Fruit fly (Drosophila melanogaster) whole organism, prepupa: ENCODE results near the gene CG34357.

Source experiments
- CG10631 ChIP-seq: fragments of 200-800 bp; sonication (Bioruptor generic); optimal IDR thresholded peaks from 2 replicates; lab custom pipeline; 2016; ENCODE audit warnings: missing biosample characterization, missing genetic modification characterization
- CG11902 ChIP-seq: fragments of 200-800 bp; sonication (Bioruptor generic); optimal IDR thresholded peaks from 3 replicates; lab custom pipeline; 2016; ENCODE audit warnings: missing biosample characterization, missing genetic modification characterization
- CG15336 ChIP-seq: fragments of 200-800 bp; sonication (Bioruptor generic); IDR thresholded peaks from 2 replicates; pipeline ENCODE4 v1.3.6; 2022; ENCODE audit warnings: missing biosample characterization, missing genetic modification characterization
- CG1621 ChIP-seq: fragments of 200-800 bp; sonication (Bioruptor generic); optimal IDR thresholded peaks from 3 replicates; lab custom pipeline; 2018; ENCODE audit warnings: missing biosample characterization, mild to moderate bottlenecking, missing genetic modification characterization
- CG8119 ChIP-seq: fragments of 200-800 bp; sonication (Bioruptor generic); IDR thresholded peaks from 3 replicates; pipeline ENCODE4 v1.3.6; 2022; ENCODE audit warnings: missing biosample characterization, missing genetic modification characterization
- Eip78C ChIP-seq: fragments of 200-800 bp; sonication (Bioruptor generic); peaks from one replicate; lab custom pipeline; 2016; ENCODE audit warnings: missing biosample characterization, missing genetic modification characterization
- Smox ChIP-seq: fragments of 200-800 bp; sonication (Bioruptor generic); optimal IDR thresholded peaks from 3 replicates; lab custom pipeline; 2016; ENCODE audit warnings: missing biosample characterization, missing genetic modification characterization
- eg ChIP-seq: fragments of 200-800 bp; sonication (Bioruptor generic); IDR thresholded peaks from 3 replicates; pipeline ENCODE4 v1.3.6; 2022; ENCODE audit warnings: missing biosample characterization, missing genetic modification characterization
- fkh ChIP-seq: fragments of 200-800 bp; sonication (Bioruptor generic); optimal IDR thresholded peaks from 3 replicates; lab custom pipeline; 2017; ENCODE audit warnings: missing biosample characterization, mild to moderate bottlenecking, missing genetic modification characterization, moderate library complexity
- spab ChIP-seq: fragments of 200-800 bp; sonication (Bioruptor generic); optimal IDR thresholded peaks from 2 replicates; lab custom pipeline; 2017; ENCODE audit warnings: missing biosample characterization, mild to moderate bottlenecking, missing genetic modification characterization, missing genetic modification reagents
- ss ChIP-seq, 2 experiments: fragments of 200-800 bp; sonication (Bioruptor generic); optimal IDR thresholded peaks; 2 replicates in 1 of 2; 3 replicates in 1 of 2; lab custom pipeline; 2017 to 2018; ENCODE audit warnings: mild to moderate bottlenecking in 2 of 2, missing biosample characterization in 2 of 2, missing genetic modification characterization in 2 of 2, moderate library complexity in 1 of 2
- svp ChIP-seq: fragments of 200-800 bp; sonication (Bioruptor generic); peaks from one replicate; lab custom pipeline; 2016; ENCODE audit warnings: missing biosample characterization, missing genetic modification characterization

The CG34357 gene

dm6 chr3R:4450721-4451120 is 107.1 kb downstream of the CG34357 start:
- TF ChIP-seq Eip78C (GFP tag; lab: Kevin White, UChicago) (peak; percentile 34), CG15336 (GFP tag; lab: Robert Waterston, UW) (0 out of 2 replicates have a peak, but pooled peaks have one; percentile 21), spab (GFP tag; lab: Kevin White, UChicago) (no peak), eg (GFP tag; lab: Robert Waterston, UW) (peak; percentile 29; the same call in 1 of the 3 replicates), CG8119 (0 out of 3 replicates have a peak, but pooled peaks have one; percentile 21), CG1621 (peak; percentile 31)

DNA sequence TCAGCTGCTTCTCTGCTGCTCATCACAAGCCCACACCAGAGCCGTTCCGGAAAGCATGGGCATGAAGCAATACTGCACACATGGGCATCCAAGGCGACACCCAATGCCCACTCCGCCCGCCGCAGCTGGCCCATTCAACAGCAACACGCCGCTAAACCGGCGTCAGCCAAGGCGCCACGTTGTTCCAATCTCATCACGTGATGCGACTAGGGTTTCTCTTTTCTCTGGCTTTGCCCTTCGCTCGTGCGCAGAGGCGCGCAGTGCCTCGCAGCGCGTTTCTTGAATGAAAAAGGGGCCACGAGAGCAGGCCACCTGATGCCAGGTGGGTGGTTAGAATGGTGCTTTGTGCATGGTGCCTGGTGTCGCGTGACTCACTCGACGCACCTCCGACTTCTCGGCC is 108.6 kb downstream of the CG34357 start:
- TF ChIP-seq CG11902 (GFP tag; lab: Kevin White, UChicago) (no peak), ss (GFP tag; optimal IDR thresholded peaks at IDR 0.05; lab: Kevin White, UChicago) (peak in 1 of 2 experiments; percentile 17), svp (GFP tag; lab: Kevin White, UChicago) (peak; percentile 0)

- TF ChIP-seq fkh (peak; percentile 17), CG10631 (GFP tag; lab: Kevin White, UChicago) (no peak), Eip78C (GFP tag; lab: Kevin White, UChicago) (peak; percentile 53)
Measured at dm6 chr3R:4446455-4447224, 111.2 kb downstream of the CG34357 start.

DNA sequence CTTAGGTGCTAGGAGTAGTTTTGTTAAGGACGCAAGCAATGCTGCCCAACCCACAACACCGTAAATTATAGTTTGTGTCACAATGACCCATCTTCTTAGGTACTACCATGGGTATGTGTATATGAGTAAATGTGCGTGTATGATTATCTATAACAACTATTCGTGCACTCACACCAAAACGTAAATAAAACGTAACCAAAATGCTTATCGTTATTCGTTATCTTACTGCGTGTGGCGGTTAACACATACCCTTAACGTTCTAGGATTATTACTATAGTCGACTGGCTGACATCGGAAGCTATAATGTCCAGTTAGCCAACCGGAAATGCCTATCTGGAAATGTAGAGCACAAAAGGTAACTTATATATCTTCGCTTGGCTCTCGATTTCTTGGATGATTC is 112.8 kb downstream of the CG34357 start:
- TF ChIP-seq Smox (GFP tag; lab: Kevin White, UChicago) = no peak
